Worm (Caenorhabditis elegans): ENCODE measurements around the gene T13G4.4.

T13G4.4 gene

DNA sequence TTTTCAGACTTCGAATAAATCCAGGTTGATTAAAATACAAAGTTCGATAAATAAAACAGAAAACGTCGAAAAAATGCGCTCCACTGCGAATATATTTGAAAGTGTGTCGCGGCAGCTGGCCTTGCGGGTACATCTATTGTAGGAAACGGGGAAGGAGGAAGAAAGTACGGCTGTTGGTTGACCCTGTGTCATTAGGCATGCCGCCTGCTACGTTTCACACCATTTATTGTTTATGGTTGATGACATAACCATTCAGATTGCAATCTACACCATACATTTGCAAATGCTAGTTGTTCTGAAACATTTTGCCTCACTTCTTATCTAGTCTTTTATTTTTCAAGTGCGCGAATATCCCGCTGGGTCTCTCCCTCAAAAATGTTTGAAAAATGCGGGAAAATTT is at the start of gene T13G4.4:
Gene T13G4.4 (minus strand): TSS at position 97 of the 400 bp plus-strand sequence.
- TF ChIP-seq ceh-82 (tag; optimal IDR thresholded peaks at IDR 0.05) (no peak), nhr-25 (tag; optimal IDR thresholded peaks at IDR 0.05) (peak; percentile 37), nfya-1 (tag; optimal IDR thresholded peaks at IDR 0.05; ENCODE audit: insufficient read depth) (no peak)

DNA sequence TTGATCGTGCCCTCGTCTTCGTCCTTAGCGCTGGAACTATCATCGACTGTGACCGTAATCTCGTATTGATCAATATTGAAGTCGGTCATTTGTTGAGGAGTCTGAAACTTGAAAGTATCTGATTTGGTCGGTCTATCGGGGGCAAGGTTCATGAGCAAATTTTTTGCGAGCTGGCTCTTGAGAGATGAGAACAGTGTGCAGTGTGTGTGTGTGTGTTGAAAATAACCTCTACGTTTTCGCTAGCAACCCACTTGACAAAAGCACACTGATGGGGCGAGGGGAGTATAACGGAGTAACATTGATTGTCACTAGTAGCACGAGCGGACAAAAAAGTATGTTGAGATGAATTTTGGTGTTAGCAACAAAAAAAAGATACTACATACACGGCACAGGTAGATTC is 47.3 kb upstream of the T13G4.4 start, which contains the start of gene C25G6.3:
Gene C25G6.3 (minus strand): TSS at position 101 of the 400 bp plus-strand sequence.
- TF ChIP-seq mdl-1 (tag; optimal IDR thresholded peaks at IDR 0.05) (no peak), nhr-77 (tag; optimal IDR thresholded peaks at IDR 0.05) (no peak), fos-1 (tag; optimal IDR thresholded peaks at IDR 0.05) (no peak), ceh-82 (tag; optimal IDR thresholded peaks at IDR 0.05) (no peak), lsy-12 (tag; optimal IDR thresholded peaks at IDR 0.05) (no peak), nhr-76 (tag; optimal IDR thresholded peaks at IDR 0.05) (no peak), egl-27 (tag; optimal IDR thresholded peaks at IDR 0.05) (no peak), ceh-16 (tag; optimal IDR thresholded peaks at IDR 0.05) (no peak), sea-2 (GFP tag; optimal IDR thresholded peaks at IDR 0.05) (no peak), ama-1 (optimal IDR thresholded peaks at IDR 0.05) (no peak), nhr-67 (tag; optimal IDR thresholded peaks at IDR 0.05) (no peak), R02D3.7 (tag; optimal IDR thresholded peaks at IDR 0.05) (no peak), nhr-237 (tag; optimal IDR thresholded peaks at IDR 0.05) (no peak), lin-39 (tag; optimal IDR thresholded peaks at IDR 0.05) (no peak), nhr-28 (tag; optimal IDR thresholded peaks at IDR 0.05) (no peak), nhr-12 (tag; optimal IDR thresholded peaks at IDR 0.05) (no peak)

DNA sequence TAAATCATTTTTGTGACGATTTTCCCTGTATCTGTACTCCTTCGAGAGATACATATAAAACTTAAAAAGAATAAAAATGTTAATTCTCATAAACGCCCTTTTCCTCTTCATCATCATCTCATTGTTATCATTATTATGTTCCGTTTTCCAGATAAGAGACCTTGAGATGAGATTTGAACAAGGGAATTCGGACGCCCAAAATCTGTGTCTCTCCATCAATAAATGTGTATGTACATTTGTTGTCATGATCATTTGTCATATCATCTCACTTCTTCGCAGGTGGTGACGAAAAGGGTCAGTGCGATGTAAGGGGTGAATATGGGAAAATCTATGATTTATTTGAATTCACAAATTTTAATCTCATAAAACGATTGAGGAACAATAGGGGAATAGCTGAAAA is 40.6 kb upstream of the T13G4.4 start:
- no peak for TF ChIP-seq eor-1 (tag; optimal IDR thresholded peaks at IDR 0.05)
- TF ChIP-seq nhr-43 (tag; optimal IDR thresholded peaks at IDR 0.05; ENCODE audit: poor library complexity, severe bottlenecking) = no peak
- TF ChIP-seq ceh-82 (tag; optimal IDR thresholded peaks at IDR 0.05) = no peak
- TF ChIP-seq ztf-11 (tag; optimal IDR thresholded peaks at IDR 0.05) = no peak
- TF ChIP-seq zag-1 (tag; optimal IDR thresholded peaks at IDR 0.05) = no peak
- TF ChIP-seq nhr-12 (tag; optimal IDR thresholded peaks at IDR 0.05) = no peak
- TF ChIP-seq snpc-4 (tag; optimal IDR thresholded peaks at IDR 0.05) = no peak
- no peak for TF ChIP-seq ama-1 (optimal IDR thresholded peaks at IDR 0.05)
- TF ChIP-seq fos-1 (tag; optimal IDR thresholded peaks at IDR 0.05) = no peak
- TF ChIP-seq fkh-2 (tag; optimal IDR thresholded peaks at IDR 0.05) = no peak
- no peak for TF ChIP-seq nhr-25 (tag; optimal IDR thresholded peaks at IDR 0.05)
- TF ChIP-seq unc-39 (tag; optimal IDR thresholded peaks at IDR 0.05) = no peak
- no peak for TF ChIP-seq egl-5 (tag; optimal IDR thresholded peaks at IDR 0.05)
- TF ChIP-seq ceh-16 (tag; optimal IDR thresholded peaks at IDR 0.05) = no peak
- TF ChIP-seq unc-62 (GFP tag; optimal IDR thresholded peaks at IDR 0.05) = no peak
- no peak for TF ChIP-seq nhr-23 (tag; optimal IDR thresholded peaks at IDR 0.05)
- TF ChIP-seq nhr-237 (tag; optimal IDR thresholded peaks at IDR 0.05) = no peak
- no peak for TF ChIP-seq tbx-2 (tag; optimal IDR thresholded peaks at IDR 0.05)
- no peak for TF ChIP-seq ztf-4 (tag; optimal IDR thresholded peaks at IDR 0.05)

DNA sequence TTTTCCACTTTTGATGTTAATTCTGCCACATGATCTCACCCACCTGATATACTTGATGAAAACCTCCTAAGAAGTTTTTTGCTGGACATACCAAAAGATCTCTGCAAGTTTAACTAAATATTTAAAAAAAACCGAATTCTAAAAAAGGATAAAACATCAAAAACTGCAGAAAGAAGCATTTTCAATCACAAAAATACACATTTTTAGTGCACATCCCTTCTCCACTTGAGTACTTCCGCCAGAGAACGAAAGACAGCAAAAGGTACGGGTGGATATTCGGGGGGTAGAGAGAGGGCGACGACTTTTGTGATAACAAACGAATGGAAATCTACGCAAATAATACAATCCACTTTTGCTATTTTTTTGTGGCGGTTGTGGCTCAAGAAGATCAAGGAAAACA is 39.2 kb upstream of the T13G4.4 start, which contains the start of gene C46H3.2:
Gene C46H3.2 (minus strand): TSS at position 101 of the 400 bp plus-strand sequence.
- no peak for TF ChIP-seq tbx-2 (tag; optimal IDR thresholded peaks at IDR 0.05)
- no peak for TF ChIP-seq lin-39 (tag; optimal IDR thresholded peaks at IDR 0.05)
- no peak for TF ChIP-seq eor-1 (tag; optimal IDR thresholded peaks at IDR 0.05)
- no peak for TF ChIP-seq lin-15B (tag; optimal IDR thresholded peaks at IDR 0.05)

DNA sequence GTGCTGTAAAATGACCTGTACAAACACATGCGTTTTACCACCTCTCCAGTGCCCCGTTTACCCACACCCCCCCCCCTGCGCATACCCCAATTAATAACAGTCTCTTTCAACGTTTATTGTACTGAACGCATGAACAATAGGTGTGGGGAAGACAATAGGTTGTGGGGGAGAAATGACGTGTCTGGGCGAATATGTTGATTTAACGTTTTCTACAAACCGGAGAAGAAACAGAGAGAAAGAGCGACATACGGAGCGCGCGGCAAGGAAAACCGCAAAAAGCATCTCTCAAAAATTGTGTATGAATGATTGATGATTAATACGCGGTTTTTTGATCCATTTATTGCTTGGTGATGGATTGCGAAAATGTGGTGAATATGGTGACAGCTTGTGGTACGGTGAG is 32.4 kb upstream of the T13G4.4 start:
- TF ChIP-seq pha-4 (tag; optimal IDR thresholded peaks at IDR 0.05) (peak; percentile 54), nhr-76 (tag; optimal IDR thresholded peaks at IDR 0.05) (no peak)

DNA sequence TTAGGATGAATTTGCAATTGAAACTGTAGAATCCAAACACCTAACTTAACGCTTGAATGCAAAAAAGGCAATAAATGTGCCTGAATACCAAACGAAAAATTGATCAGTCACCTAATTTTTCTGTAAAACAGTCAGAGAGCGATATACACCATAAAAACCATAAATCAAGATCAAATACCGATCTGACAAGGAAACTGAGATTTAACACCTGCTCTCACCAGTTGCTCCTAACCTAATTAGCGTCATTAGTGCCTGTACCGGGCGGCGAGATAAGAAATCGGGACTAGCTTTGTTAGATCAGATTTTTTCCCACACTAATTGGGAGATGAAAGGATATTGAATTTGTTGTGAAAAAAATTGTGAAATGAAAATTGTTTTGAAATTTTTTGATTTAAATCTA is 31.6 kb upstream of the T13G4.4 start:
- TF ChIP-seq fos-1 (tag; optimal IDR thresholded peaks at IDR 0.05) = no peak

DNA sequence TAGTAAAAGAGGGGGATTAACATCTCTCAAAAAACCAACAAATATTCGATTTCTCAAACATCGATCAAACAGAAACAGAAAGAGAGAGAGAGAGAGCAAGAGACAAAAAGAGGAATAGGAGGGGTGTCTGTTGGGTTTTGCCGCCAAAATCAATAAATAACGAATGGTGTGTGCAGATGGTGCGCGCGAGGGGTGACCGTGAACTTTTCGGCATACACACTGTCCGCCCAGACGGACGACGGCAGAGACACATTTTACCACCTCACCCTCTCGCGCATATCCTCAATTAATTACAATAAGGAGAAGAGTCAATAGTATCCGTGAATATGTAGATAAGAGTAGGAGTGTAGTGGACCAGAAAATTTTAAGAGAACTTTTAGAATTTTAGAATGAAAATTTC is 30.9 kb upstream of the T13G4.4 start:
- TF ChIP-seq pha-4 (tag; optimal IDR thresholded peaks at IDR 0.05) (peak; percentile 67), sea-2 (GFP tag; optimal IDR thresholded peaks at IDR 0.05) (no peak)
